Fruit fly (Drosophila melanogaster) whole organism, wandering third instar larva: ENCODE data around the gene CG7352.

Experiments
- CG9705 ChIP-seq: fragments of 200-800 bp; sonication (Bioruptor generic); optimal IDR thresholded peaks from 2 replicates; lab custom pipeline; 2018; ENCODE audit warnings: missing biosample characterization, mild to moderate bottlenecking, missing genetic modification characterization
- CrebA ChIP-seq: fragments of 200-800 bp; sonication (Bioruptor generic); optimal IDR thresholded peaks from 2 replicates; lab custom pipeline; 2016; ENCODE audit warnings: missing biosample characterization, mild to moderate bottlenecking, missing genetic modification characterization, borderline replicate concordance
- Mio ChIP-seq: sonication (Bioruptor generic); optimal IDR thresholded peaks from 2 replicates; lab custom pipeline; 2016; ENCODE audit warnings: missing biosample characterization, missing genetic modification characterization

Gene CG7352

dm6 chr3R:8389636-8390035 lies 42.3 kb downstream of the CG7352 start:
- no peak for TF ChIP-seq CG9705 (GFP tag; lab: Kevin White, UChicago)
- no peak for TF ChIP-seq CrebA (GFP tag; lab: Kevin White, UChicago)
- no peak for TF ChIP-seq Mio
- TF ChIP-seq, all 38 proteins: peak for 0
